Worm (Caenorhabditis elegans): ENCODE data around the gene gcp-2.2.

gcp-2.2 gene

ce11 chrX:11547442-11548023, 10.0 kb downstream of the gcp-2.2 start:
- no peak for TF ChIP-seq fkh-10 (GFP tag; optimal IDR thresholded peaks at IDR 0.05)
- no peak for TF ChIP-seq madf-2 (tag; optimal IDR thresholded peaks at IDR 0.05)
- no peak for TF ChIP-seq ref-2 (tag; optimal IDR thresholded peaks at IDR 0.05)
- TF ChIP-seq pros-1 (tag; optimal IDR thresholded peaks at IDR 0.05), result no peak
- TF ChIP-seq ztf-16 (tag; optimal IDR thresholded peaks at IDR 0.05), result no peak
- no peak for TF ChIP-seq ceh-19 (GFP tag; optimal IDR thresholded peaks at IDR 0.05)
- TF ChIP-seq che-1 (tag; optimal IDR thresholded peaks at IDR 0.05), result no peak
- TF ChIP-seq elt-2 (tag; optimal IDR thresholded peaks at IDR 0.05), result no peak
- no peak for TF ChIP-seq ceh-6 (GFP tag; optimal IDR thresholded peaks at IDR 0.05)
- no peak for TF ChIP-seq unc-3 (GFP tag; conservative IDR thresholded peaks at IDR 0.05)
- no peak for TF ChIP-seq unc-3 (tag; optimal IDR thresholded peaks at IDR 0.05)
- no peak for TF ChIP-seq odd-2 (tag; optimal IDR thresholded peaks at IDR 0.05)
- no peak for TF ChIP-seq hlh-13 (GFP tag; optimal IDR thresholded peaks at IDR 0.05)
- no peak for TF ChIP-seq C08G9.2 (tag; optimal IDR thresholded peaks at IDR 0.05)
- TF ChIP-seq fkh-6 (tag; optimal IDR thresholded peaks at IDR 0.05), result no peak

ce11 chrX:11548308-11548707, 10.8 kb downstream of the gcp-2.2 start, which contains the start of gene mig-2:
mig-2 (plus strand) TSS chrX:11548608.
- TF ChIP-seq fkh-6 (tag; optimal IDR thresholded peaks at IDR 0.05), result no peak
- no peak for TF ChIP-seq ceh-14 (tag; optimal IDR thresholded peaks at IDR 0.05)
- TF ChIP-seq npax-4 (tag; optimal IDR thresholded peaks at IDR 0.05), result no peak
- no peak for TF ChIP-seq fkh-10 (GFP tag; optimal IDR thresholded peaks at IDR 0.05)
- no peak for TF ChIP-seq unc-42 (tag; optimal IDR thresholded peaks at IDR 0.05)
- no peak for TF ChIP-seq rnt-1 (tag; optimal IDR thresholded peaks at IDR 0.05)
- no peak for TF ChIP-seq pat-9 (tag; optimal IDR thresholded peaks at IDR 0.05)
- TF ChIP-seq pha-2 (tag; optimal IDR thresholded peaks at IDR 0.05), result no peak
- no peak for TF ChIP-seq unc-55 (GFP tag; optimal IDR thresholded peaks at IDR 0.05)
- no peak for TF ChIP-seq ama-1 (optimal IDR thresholded peaks at IDR 0.05)
- TF ChIP-seq Y22D7AL.16 (tag; optimal IDR thresholded peaks at IDR 0.05), result no peak
- no peak for TF ChIP-seq K02D7.2 (tag; optimal IDR thresholded peaks at IDR 0.05)
- TF ChIP-seq ceh-48 (tag; optimal IDR thresholded peaks at IDR 0.05), result no peak

- TF ChIP-seq lin-11 (tag; optimal IDR thresholded peaks at IDR 0.05) (no peak), ceh-48 (tag; optimal IDR thresholded peaks at IDR 0.05) (no peak), hlh-15 (tag; optimal IDR thresholded peaks at IDR 0.05) (no peak), ceh-34 (tag; optimal IDR thresholded peaks at IDR 0.05) (no peak)
These were observed 14.3 kb downstream of the gcp-2.2 start for ce11 chrX:11551808-11552207.

DNA sequence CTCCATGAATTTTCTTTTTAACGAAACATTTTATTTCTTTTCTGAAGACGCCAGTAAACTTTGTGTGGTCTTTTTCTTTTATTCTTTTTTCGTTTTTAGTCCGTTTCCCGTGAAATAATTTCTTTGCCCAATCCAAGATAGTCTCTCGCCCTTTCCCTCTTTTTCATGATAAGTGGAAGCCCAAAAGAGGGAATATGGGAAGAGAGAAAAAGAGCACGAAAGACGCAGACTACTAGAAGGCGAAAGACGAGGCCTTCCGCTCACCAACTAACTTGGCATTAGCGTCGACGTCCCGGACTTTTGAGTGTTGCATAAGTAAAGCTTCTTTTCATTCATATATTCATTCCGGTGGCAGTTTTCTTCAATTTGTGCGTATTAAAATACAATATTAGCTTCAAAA, 15.4 kb downstream of the gcp-2.2 start:
- TF ChIP-seq unc-42 (tag; optimal IDR thresholded peaks at IDR 0.05) (peak; percentile 50), hlh-30 (tag; optimal IDR thresholded peaks at IDR 0.05; ENCODE audit: insufficient read depth) (no peak), ceh-31 (tag; optimal IDR thresholded peaks at IDR 0.05) (peak; percentile 27), pqm-1 (tag; optimal IDR thresholded peaks at IDR 0.05) (no peak)

ce11 chrX:11554522-11554921, 17.0 kb downstream of the gcp-2.2 start:
- TF ChIP-seq lin-11 (tag; optimal IDR thresholded peaks at IDR 0.05) (no peak), unc-55 (GFP tag; optimal IDR thresholded peaks at IDR 0.05) (peak; percentile 42), ceh-31 (tag; optimal IDR thresholded peaks at IDR 0.05) (peak; percentile 30)

- no peak for TF ChIP-seq sdc-2 (tag; optimal IDR thresholded peaks at IDR 0.05)
- TF ChIP-seq npax-4 (tag; optimal IDR thresholded peaks at IDR 0.05), result no peak
These were observed 17.5 kb downstream of the gcp-2.2 start for ce11 chrX:11555046-11555445.
